Worm (Caenorhabditis elegans): ENCODE measurements around the gene nsph-3.2.
A peak's percentile ranks its signal among the peaks of the same experiment; 100 is the strongest.

nsph-3.2 gene

DNA sequence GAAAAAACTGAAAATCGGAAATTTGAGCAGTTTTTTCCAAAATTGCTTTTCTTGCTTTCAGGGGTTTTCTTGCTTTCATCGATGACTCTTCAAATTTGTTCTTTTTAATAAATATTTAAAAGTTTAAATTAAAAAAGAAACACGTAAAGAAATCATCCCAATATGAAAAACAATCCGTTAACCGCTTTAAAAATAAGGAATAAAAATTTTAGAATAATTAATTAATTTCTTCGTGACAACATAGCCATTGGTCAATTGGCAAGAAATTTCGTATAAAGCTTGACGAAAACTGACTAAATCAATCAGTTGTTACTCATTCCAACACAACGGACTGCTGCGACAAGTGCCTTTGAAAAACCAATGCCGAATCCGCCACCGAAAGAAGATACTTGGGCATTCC is at the start of gene nsph-3.2:
Gene nsph-3.2 (plus strand): TSS at position 301 of the 400 bp plus-strand sequence.
- TF ChIP-seq snpc-1.2 (GFP tag; IDR thresholded peaks at IDR 0.05) (no peak), fkh-10 (GFP tag; optimal IDR thresholded peaks at IDR 0.05) (no peak), attf-4 (tag; optimal IDR thresholded peaks at IDR 0.05) (no peak), spr-1 (tag; optimal IDR thresholded peaks at IDR 0.05) (no peak), ceh-32 (tag; optimal IDR thresholded peaks at IDR 0.05; ENCODE audit: poor library complexity) (no peak), pqm-1 (tag; optimal IDR thresholded peaks at IDR 0.05) (no peak), lin-13 (GFP tag; optimal IDR thresholded peaks at IDR 0.05) (no peak), mdt-29 (GFP tag; IDR thresholded peaks at IDR 0.05) (no peak), nhr-25 (tag; optimal IDR thresholded peaks at IDR 0.05; ENCODE audit: borderline replicate concordance, insufficient read depth) (no peak), madf-9 (GFP tag; conservative IDR thresholded peaks at IDR 0.05) (no peak)

ce11 chrIV:10063941-10064340 is 48.7 kb upstream of the nsph-3.2 start:
- TF ChIP-seq ama-1 (optimal IDR thresholded peaks at IDR 0.05): no peak
- no peak for TF ChIP-seq ZK546.5 (tag; optimal IDR thresholded peaks at IDR 0.05)
- TF ChIP-seq unc-62 (GFP tag; optimal IDR thresholded peaks at IDR 0.05 in 1 of 2): peak in 1 of 2 experiments; percentile 89
- TF ChIP-seq unc-62 (tag; optimal IDR thresholded peaks at IDR 0.05): no peak
- TF ChIP-seq snpc-4 (tag; optimal IDR thresholded peaks at IDR 0.05): no peak
- TF ChIP-seq nhr-48 (tag; optimal IDR thresholded peaks at IDR 0.05): no peak

- no peak for TF ChIP-seq hif-1 (tag; optimal IDR thresholded peaks at IDR 0.05)
- TF ChIP-seq T20F7.1 (GFP tag; optimal IDR thresholded peaks at IDR 0.05): no peak
- no peak for TF ChIP-seq set-16 (GFP tag; IDR thresholded peaks at IDR 0.05)
- no peak for TF ChIP-seq T26A8.4 (GFP tag; IDR thresholded peaks at IDR 0.05)
- TF ChIP-seq jun-1 (tag; optimal IDR thresholded peaks at IDR 0.05): no peak
- no peak for TF ChIP-seq daf-19 (GFP tag; conservative IDR thresholded peaks at IDR 0.05)
- TF ChIP-seq lin-29 (GFP tag; IDR thresholded peaks at IDR 0.05): no peak
- TF ChIP-seq unc-62 (GFP tag; optimal IDR thresholded peaks at IDR 0.05 in 1 of 2): peak in 1 of 2 experiments; percentile 80
- TF ChIP-seq unc-62 (tag; optimal IDR thresholded peaks at IDR 0.05): no peak
- no peak for TF ChIP-seq hmg-1.1 (GFP tag; IDR thresholded peaks at IDR 0.05)
Measured at ce11 chrIV:10065159-10065558, 47.5 kb upstream of the nsph-3.2 start.

DNA sequence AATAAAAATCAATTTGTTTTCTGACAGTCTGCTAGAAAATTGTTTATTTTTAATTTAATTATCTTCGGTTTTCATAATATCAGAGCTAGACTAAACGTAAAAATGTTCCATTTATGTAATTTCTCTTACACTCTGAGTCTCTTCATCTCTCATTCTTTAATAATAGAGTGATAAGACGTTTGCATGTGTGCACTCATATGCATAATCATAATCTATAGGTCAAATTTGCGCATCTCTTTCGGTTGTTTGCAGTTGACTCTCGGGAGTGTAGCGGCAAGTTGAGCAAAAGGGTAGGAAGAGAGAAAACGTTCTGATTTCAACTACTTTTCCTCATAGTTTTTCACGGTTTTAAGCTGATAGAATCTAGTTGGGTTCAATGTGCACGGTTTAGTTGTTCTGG is 46.2 kb upstream of the nsph-3.2 start:
- no peak for TF ChIP-seq ceh-44 (GFP tag; IDR thresholded peaks at IDR 0.05)
- TF ChIP-seq Y75B8A.6 (GFP tag; IDR thresholded peaks at IDR 0.05): no peak
- no peak for TF ChIP-seq ceh-32 (tag; optimal IDR thresholded peaks at IDR 0.05; ENCODE audit: poor library complexity)
- TF ChIP-seq unc-130 (GFP tag; optimal IDR thresholded peaks at IDR 0.05): no peak
- TF ChIP-seq pqm-1 (tag; optimal IDR thresholded peaks at IDR 0.05): peak; percentile 1
- peak; percentile 59 for TF ChIP-seq nhr-6 (tag; optimal IDR thresholded peaks at IDR 0.05)
- no peak for TF ChIP-seq nhr-41 (GFP tag; IDR thresholded peaks at IDR 0.05)
- no peak for TF ChIP-seq egl-27 (tag; optimal IDR thresholded peaks at IDR 0.05)
- TF ChIP-seq ces-1 (GFP tag; optimal IDR thresholded peaks at IDR 0.05): no peak

DNA sequence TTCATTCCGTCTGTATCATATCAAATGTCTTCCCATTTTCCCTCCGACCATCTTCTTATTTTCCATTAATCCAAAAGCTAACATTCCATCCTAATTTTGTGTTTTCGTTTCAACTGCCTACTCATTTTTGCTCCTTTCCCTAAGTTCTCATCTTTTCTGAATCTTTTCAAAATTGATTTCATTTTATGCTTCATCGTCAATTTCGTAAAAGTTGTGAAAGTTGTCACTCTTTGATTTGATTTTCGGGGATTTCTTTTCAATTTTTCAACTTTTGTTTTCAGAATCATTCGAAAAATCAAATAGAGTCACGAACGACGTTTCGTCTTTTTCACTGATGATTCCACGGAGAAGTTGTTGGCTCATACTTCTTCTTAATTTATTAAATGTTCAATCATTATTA is 45.1 kb upstream of the nsph-3.2 start, which contains the start of gene cwn-2:
Gene cwn-2 (plus strand): TSS at position 276 of the 400 bp plus-strand sequence.
- no peak for TF ChIP-seq php-3 (GFP tag; IDR thresholded peaks at IDR 0.05)
- TF ChIP-seq fkh-10 (GFP tag; optimal IDR thresholded peaks at IDR 0.05): peak; percentile 81
- peak; percentile 3 for TF ChIP-seq ces-1 (GFP tag; optimal IDR thresholded peaks at IDR 0.05)
- peak in 1 of 2 experiments; percentile 21 for TF ChIP-seq unc-62 (GFP tag; optimal IDR thresholded peaks at IDR 0.05 in 1 of 2)
- TF ChIP-seq unc-62 (tag; optimal IDR thresholded peaks at IDR 0.05): no peak

DNA sequence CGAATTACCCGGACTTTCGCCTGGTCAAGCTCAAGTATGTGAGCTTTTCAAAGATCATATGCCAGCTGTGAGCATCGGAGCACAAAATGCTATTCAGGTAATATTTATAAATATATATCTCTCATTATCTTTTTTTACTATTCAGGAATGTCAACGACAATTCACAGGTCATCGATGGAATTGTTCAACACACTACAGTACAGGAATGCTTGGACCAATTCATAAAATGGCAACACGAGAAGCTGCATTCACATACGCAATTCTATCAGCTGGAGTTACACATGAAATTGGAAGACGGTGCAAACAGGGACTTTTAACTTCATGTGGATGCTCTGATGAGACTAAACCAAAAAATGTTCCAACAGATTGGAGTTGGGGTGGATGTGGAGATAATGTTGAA is 44.4 kb upstream of the nsph-3.2 start:
- no peak for TF ChIP-seq hmg-1.1 (GFP tag; IDR thresholded peaks at IDR 0.05)
- TF ChIP-seq unc-62 (GFP tag; optimal IDR thresholded peaks at IDR 0.05 in 1 of 2): peak in 1 of 2 experiments; percentile 96
- TF ChIP-seq unc-62 (tag; optimal IDR thresholded peaks at IDR 0.05): no peak
